Fruit fly (Drosophila melanogaster): ENCODE data around the gene CG12231.

The CG12231 gene

DNA sequence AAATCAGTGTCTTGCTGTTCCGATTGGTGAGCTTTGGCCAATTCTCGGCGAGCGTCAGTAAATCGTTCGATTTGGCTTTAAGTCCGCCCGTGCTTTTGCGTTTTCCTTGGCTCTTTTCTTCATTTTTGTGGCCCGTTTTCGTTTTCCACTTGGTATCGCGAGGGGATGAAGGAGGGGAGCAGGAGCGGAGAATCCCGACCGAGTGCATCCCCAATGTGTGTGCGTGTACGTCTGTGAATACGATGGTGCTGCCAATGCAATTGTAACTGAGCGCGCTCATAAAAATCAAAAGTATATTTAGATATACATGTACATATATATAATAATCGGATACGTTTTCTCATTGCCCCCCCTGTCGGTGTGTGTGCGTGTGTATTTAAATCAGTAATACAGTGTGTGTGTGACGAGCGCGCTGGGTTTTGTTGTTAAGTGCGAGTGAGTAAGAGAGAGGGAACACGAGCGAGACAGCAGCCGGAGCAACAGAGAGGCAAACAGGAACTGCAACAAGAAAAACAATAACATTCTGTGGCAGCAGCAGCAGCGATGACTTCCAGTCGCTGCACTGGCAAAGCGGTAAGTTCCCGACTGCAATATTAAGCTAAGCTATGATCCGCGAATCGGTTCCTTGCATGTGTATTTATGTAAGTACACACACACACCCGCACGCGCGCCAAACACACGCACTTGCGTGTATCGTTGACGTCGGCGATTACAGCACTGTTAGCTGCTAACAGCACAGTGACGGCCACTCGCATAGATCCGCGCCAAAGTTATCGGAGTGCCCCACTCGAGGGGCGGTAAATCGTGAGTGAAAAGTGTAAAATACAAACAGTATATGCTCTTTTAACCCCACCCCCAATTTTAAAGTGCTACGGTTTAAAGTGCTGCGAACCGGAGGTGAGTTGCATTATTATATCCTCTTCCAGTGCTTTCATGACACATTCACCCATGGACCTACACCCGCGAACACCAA lies 35.6 kb downstream of the CG12231 start (continued):
- TF ChIP-seq CG16863 (GFP tag; optimal IDR thresholded peaks at IDR 0.05) (peak; percentile 26), gce (GFP tag; IDR thresholded peaks at IDR 0.05) (peak; percentile 70; the same call in 1 of the 3 replicates), CG13287 (GFP tag; IDR thresholded peaks at IDR 0.05; ENCODE audit: partially characterized antibody) (no peak), Rfx (GFP tag; IDR thresholded peaks at IDR 0.05) (peak; percentile 76), Chrac-16 (GFP tag; optimal IDR thresholded peaks at IDR 0.05) (peak; percentile 22), Asciz (GFP tag; optimal IDR thresholded peaks at IDR 0.05) (no peak), Med (GFP tag) (peak; percentile 92), Fer1 (GFP tag; optimal IDR thresholded peaks at IDR 0.05) (peak; percentile 77), CG3281 (GFP tag; optimal IDR thresholded peaks at IDR 0.05) (peak; percentile 81), CG2120 (GFP tag; optimal IDR thresholded peaks at IDR 0.05) (peak; percentile 78), CG18619 (GFP tag; optimal IDR thresholded peaks at IDR 0.05) (peak; percentile 61), chinmo (GFP tag; IDR thresholded peaks at IDR 0.05; ENCODE audit: partially characterized antibody) (no peak), croc (GFP tag; conservative IDR thresholded peaks at IDR 0.05) (peak; percentile 15; the same call in 1 of the 3 replicates), ato (GFP tag; IDR thresholded peaks at IDR 0.05; ENCODE audit: partially characterized antibody) (no peak), CG10543 (GFP tag; optimal IDR thresholded peaks at IDR 0.05) (peak; percentile 56), NfI (GFP tag; optimal IDR thresholded peaks at IDR 0.05) (peak; percentile 64), CG11723 (GFP tag; optimal IDR thresholded peaks at IDR 0.05) (peak; percentile 33), Jarid2 (GFP tag; optimal IDR thresholded peaks at IDR 0.05) (no peak), CG4328 (GFP tag; optimal IDR thresholded peaks at IDR 0.05) (peak; percentile 56), trh (GFP tag; optimal IDR thresholded peaks at IDR 0.05) (no peak), CG13424 (tag; optimal IDR thresholded peaks at IDR 0.05) (peak; percentile 71), tap (tag; optimal IDR thresholded peaks at IDR 0.05) (peak; percentile 46), bcd (GFP tag; optimal IDR thresholded peaks at IDR 0.05) (peak; percentile 62), odd (GFP tag; optimal IDR thresholded peaks at IDR 0.05) (peak; percentile 22), CG14667 (GFP tag; IDR thresholded peaks at IDR 0.05) (peak; percentile 43; the same call in 1 of the 2 replicates), ci (GFP tag; IDR thresholded peaks at IDR 0.05) (peak; percentile 65; the same call in 2 of the 3 replicates), CG17328 (GFP tag; IDR thresholded peaks at IDR 0.05) (peak; percentile 49; the same call in 1 of the 2 replicates), CG15696 (tag; optimal IDR thresholded peaks at IDR 0.05) (peak; percentile 25), Drgx (GFP tag; IDR thresholded peaks at IDR 0.05) (peak; percentile 79), CG13775 (GFP tag; optimal IDR thresholded peaks at IDR 0.05) (peak; percentile 43), CG1832 (GFP tag; optimal IDR thresholded peaks at IDR 0.05) (peak; percentile 90), Xrp1 (GFP tag; IDR thresholded peaks at IDR 0.05) (peak; percentile 62), ttk (GFP tag; IDR thresholded peaks at IDR 0.05) (0 out of 2 replicates have a peak, but pooled peaks have one; percentile 25), ken (GFP tag; IDR thresholded peaks at IDR 0.05) (peak; percentile 49; the same call in 1 of the 3 replicates), ssp (GFP tag; IDR thresholded peaks at IDR 0.05) (peak; percentile 47; the same call in 1 of the 2 replicates), Optix (GFP tag; IDR thresholded peaks at IDR 0.05) (peak; percentile 35; the same call in 1 of the 3 replicates), dimm (GFP tag; IDR thresholded peaks at IDR 0.05) (no peak), Fer3 (tag; optimal IDR thresholded peaks at IDR 0.05) (peak; percentile 59), org-1 (GFP tag; optimal IDR thresholded peaks at IDR 0.05) (peak; percentile 74), caup (GFP tag; optimal IDR thresholded peaks at IDR 0.05; ENCODE audit: severe bottlenecking) (peak; percentile 75), CG6813 (GFP tag; optimal IDR thresholded peaks at IDR 0.05) (peak; percentile 49), D19B (GFP tag; optimal IDR thresholded peaks at IDR 0.05) (no peak), CG8388 (GFP tag; optimal IDR thresholded peaks at IDR 0.05) (peak; percentile 53), PHDP (tag; optimal IDR thresholded peaks at IDR 0.05) (peak; percentile 52), HmgD (GFP tag; optimal IDR thresholded peaks at IDR 0.05) (peak; percentile 15), schlank (tag; optimal IDR thresholded peaks at IDR 0.05) (peak; percentile 54), lilli (GFP tag; optimal IDR thresholded peaks at IDR 0.05) (peak; percentile 70)
